Worm (Caenorhabditis elegans): ENCODE measurements around the gene ZK262.2.

Gene ZK262.2

ce11 chrV:18426280-18426679 is 13.5 kb upstream of the ZK262.2 start, which contains the start of gene srw-83:
Gene srw-83 (plus strand): TSS chrV:18426580.
- TF ChIP-seq ceh-32 (tag; optimal IDR thresholded peaks at IDR 0.05; ENCODE audit: poor library complexity) (no peak), lim-7 (GFP tag; IDR thresholded peaks at IDR 0.05) (no peak), mdt-29 (GFP tag; IDR thresholded peaks at IDR 0.05) (no peak), fkh-10 (GFP tag; optimal IDR thresholded peaks at IDR 0.05) (no peak), lsy-2 (tag; optimal IDR thresholded peaks at IDR 0.05) (no peak), lin-38 (GFP tag; IDR thresholded peaks at IDR 0.05) (no peak), ceh-44 (GFP tag; IDR thresholded peaks at IDR 0.05) (no peak)

- TF ChIP-seq lin-39 (tag; optimal IDR thresholded peaks at IDR 0.05) (no peak), ceh-28 (tag; optimal IDR thresholded peaks at IDR 0.05) (peak; percentile 10)
Measured at ce11 chrV:18425544-18425943, 12.8 kb upstream of the ZK262.2 start, which contains the start of gene ZK262.19. Gene ZK262.19 (minus strand): TSS chrV:18425644.

- TF ChIP-seq daf-16 (GFP tag; optimal IDR thresholded peaks at IDR 0.05) (no peak), daf-16 (tag; optimal IDR thresholded peaks at IDR 0.05) (no peak), dmd-9 (GFP tag; IDR thresholded peaks at IDR 0.05) (no peak), lin-29 (GFP tag; IDR thresholded peaks at IDR 0.05) (no peak), daf-12 (tag; optimal IDR thresholded peaks at IDR 0.05) (no peak), hlh-11 (tag; optimal IDR thresholded peaks at IDR 0.05) (no peak), dmd-6 (GFP tag; IDR thresholded peaks at IDR 0.05) (no peak), mep-1 (tag; optimal IDR thresholded peaks at IDR 0.05) (no peak), ceh-44 (GFP tag; IDR thresholded peaks at IDR 0.05) (no peak), mdt-29 (GFP tag; IDR thresholded peaks at IDR 0.05) (no peak), ctbp-1 (GFP tag; IDR thresholded peaks at IDR 0.05) (no peak), nhr-237 (tag; optimal IDR thresholded peaks at IDR 0.05) (no peak), php-3 (GFP tag; IDR thresholded peaks at IDR 0.05) (no peak), snpc-1.2 (GFP tag; IDR thresholded peaks at IDR 0.05) (no peak), zfp-2 (tag; optimal IDR thresholded peaks at IDR 0.05) (no peak), Y5F2A.4 (GFP tag; optimal IDR thresholded peaks at IDR 0.05) (no peak), daf-19 (GFP tag; conservative IDR thresholded peaks at IDR 0.05) (no peak), nhr-25 (tag; optimal IDR thresholded peaks at IDR 0.05; ENCODE audit: borderline replicate concordance, insufficient read depth) (no peak), ceh-28 (tag; optimal IDR thresholded peaks at IDR 0.05) (no peak), hif-1 (tag; optimal IDR thresholded peaks at IDR 0.05) (no peak), duxl-1 (tag; optimal IDR thresholded peaks at IDR 0.05; ENCODE audit: poor library complexity) (no peak)
Measured at ce11 chrV:18424471-18424870, 11.7 kb upstream of the ZK262.2 start, which contains the start of gene ZK262.4. Gene ZK262.4 (minus strand): TSS chrV:18424571.

- TF ChIP-seq nhr-11 (tag; optimal IDR thresholded peaks at IDR 0.05) (no peak), tra-1 (GFP tag; IDR thresholded peaks at IDR 0.05) (no peak), nhr-10 (tag; optimal IDR thresholded peaks at IDR 0.05) (no peak), nhr-76 (tag; optimal IDR thresholded peaks at IDR 0.05) (no peak), F37D6.2 (tag; optimal IDR thresholded peaks at IDR 0.05) (no peak), Y75B8A.6 (GFP tag; IDR thresholded peaks at IDR 0.05) (no peak), lsy-2 (tag; optimal IDR thresholded peaks at IDR 0.05) (no peak), sdz-12 (GFP tag; optimal IDR thresholded peaks at IDR 0.05) (no peak), skn-1 (tag; optimal IDR thresholded peaks at IDR 0.05) (no peak), vab-7 (GFP tag; IDR thresholded peaks at IDR 0.05) (no peak), ceh-44 (GFP tag; IDR thresholded peaks at IDR 0.05) (no peak), nhr-48 (tag; optimal IDR thresholded peaks at IDR 0.05) (no peak), ceh-20 (GFP tag; IDR thresholded peaks at IDR 0.05) (no peak), mes-2 (tag; optimal IDR thresholded peaks at IDR 0.05; ENCODE audit: poor library complexity, severe bottlenecking) (no peak), saeg-2 (GFP tag; IDR thresholded peaks at IDR 0.05) (no peak), F49E8.2 (tag; optimal IDR thresholded peaks at IDR 0.05; ENCODE audit: borderline replicate concordance) (no peak), ZK337.2 (GFP tag; IDR thresholded peaks at IDR 0.05) (no peak), nhr-42 (GFP tag; IDR thresholded peaks at IDR 0.05) (no peak), duxl-1 (tag; optimal IDR thresholded peaks at IDR 0.05; ENCODE audit: poor library complexity) (no peak), ceh-32 (tag; optimal IDR thresholded peaks at IDR 0.05; ENCODE audit: poor library complexity) (no peak)
Measured at ce11 chrV:18420797-18421196, 8.0 kb upstream of the ZK262.2 start, which contains the start of gene srj-26. Gene srj-26 (plus strand): TSS chrV:18421097.
